Fruit fly (Drosophila melanogaster): ENCODE results near the gene Atac2.

dm6 chr2L:18604986-18605385 lies 7.1 kb downstream of the Atac2 start, which contains the start of gene CG10413:
- TF ChIP-seq OdsH (GFP tag; optimal IDR thresholded peaks at IDR 0.05) (peak; percentile 98), tai (GFP tag; optimal IDR thresholded peaks at IDR 0.05) (no peak), br (GFP tag; optimal IDR thresholded peaks at IDR 0.05) (peak; percentile 99), sage (GFP tag; optimal IDR thresholded peaks at IDR 0.05) (peak; percentile 96), Abd-B (GFP tag; optimal IDR thresholded peaks at IDR 0.05) (no peak), foxo (GFP tag; optimal IDR thresholded peaks at IDR 0.05) (peak; percentile 93 to 99), fru (GFP tag; optimal IDR thresholded peaks at IDR 0.05) (peak; percentile 98), usp (GFP tag; optimal IDR thresholded peaks at IDR 0.05) (no peak), psq (GFP tag; optimal IDR thresholded peaks at IDR 0.05) (peak; percentile 96)

All from whole organism, wandering third instar larva.